Worm (Caenorhabditis elegans) whole organism, mixed stage, embryonic: Measurements from ENCODE around the gene F35C11.5.

Source experiments
- M03D4.4 ChIP-seq: sonication (generic microtip); optimal IDR thresholded peaks from 2 replicates; lab custom pipeline; 2017; ENCODE audit warnings: mild to moderate bottlenecking, missing genetic modification characterization, missing compliant biosample characterization
- bed-3 ChIP-seq: fragments of 200-800 bp; sonication (Bioruptor generic); optimal IDR thresholded peaks from 3 replicates; lab custom pipeline; 2018; ENCODE audit warnings: mild to moderate bottlenecking, missing genetic modification characterization, moderate library complexity, missing compliant biosample characterization
- blmp-1 ChIP-seq: fragments of 150-350 bp; optimal IDR thresholded peaks from 2 replicates; lab custom pipeline; 2014; ENCODE audit warnings: missing biosample characterization, missing genetic modification characterization
- ceh-39 ChIP-seq: fragments of 150-350 bp; optimal IDR thresholded peaks from 2 replicates; lab custom pipeline; 2014; ENCODE audit warnings: missing biosample characterization, missing genetic modification characterization
- ceh-43 ChIP-seq: fragments of 200-800 bp; sonication (Bioruptor generic); optimal IDR thresholded peaks from 2 replicates; lab custom pipeline; 2018; ENCODE audit warnings: mild to moderate bottlenecking, missing genetic modification characterization, moderate library complexity, missing compliant biosample characterization
- ceh-83 ChIP-seq: fragments of 200-800 bp; sonication (Bioruptor generic); optimal IDR thresholded peaks from 2 replicates; lab custom pipeline; 2018; ENCODE audit warnings: mild to moderate bottlenecking, missing genetic modification characterization, missing compliant biosample characterization
- ces-1 ChIP-seq: fragments of 150-350 bp; optimal IDR thresholded peaks from 2 replicates; lab custom pipeline; 2014; ENCODE audit warnings: missing biosample characterization, missing genetic modification reagents, missing genetic modification characterization
- drap-1 ChIP-seq: fragments of 200-800 bp; sonication (Bioruptor generic); optimal IDR thresholded peaks from 3 replicates; lab custom pipeline; 2018; ENCODE audit warnings: mild to moderate bottlenecking, missing genetic modification characterization, missing compliant biosample characterization
- elt-1 ChIP-seq: sonication (generic microtip); optimal IDR thresholded peaks from 2 replicates; lab custom pipeline; 2017; ENCODE audit warnings: missing genetic modification characterization, mild to moderate bottlenecking, missing compliant biosample characterization, antibody characterized with exemption, moderate library complexity, borderline replicate concordance; ENCODE audit not compliant: insufficient read depth
- elt-3 ChIP-seq: fragments of 150-350 bp; optimal IDR thresholded peaks from 2 replicates; lab custom pipeline; 2014; ENCODE audit warnings: missing biosample characterization, missing genetic modification characterization
- flh-1 ChIP-seq: fragments of 200-800 bp; sonication (Bioruptor generic); optimal IDR thresholded peaks from 2 replicates; lab custom pipeline; 2018; ENCODE audit warnings: mild to moderate bottlenecking, missing genetic modification characterization, moderate library complexity, missing compliant biosample characterization
- ham-2 ChIP-seq: fragments of 200-800 bp; sonication (Bioruptor generic); optimal IDR thresholded peaks from 2 replicates; lab custom pipeline; 2018; ENCODE audit warnings: mild to moderate bottlenecking, missing genetic modification characterization, missing compliant biosample characterization
- hlh-1 ChIP-seq: fragments of 150-350 bp; optimal IDR thresholded peaks from 2 replicates; lab custom pipeline; 2014; ENCODE audit warnings: missing biosample characterization, missing genetic modification reagents, missing genetic modification characterization
- lin-13 ChIP-seq: fragments of 150-350 bp; optimal IDR thresholded peaks from 2 replicates; lab custom pipeline; 2014; ENCODE audit warnings: missing biosample characterization, missing genetic modification characterization
- lin-32 ChIP-seq: fragments of 200-800 bp; sonication (Bioruptor generic); optimal IDR thresholded peaks from 2 replicates; lab custom pipeline; 2018; ENCODE audit warnings: mild to moderate bottlenecking, missing genetic modification characterization, missing compliant biosample characterization
- lsy-2 ChIP-seq: fragments of 150-350 bp; optimal IDR thresholded peaks from 2 replicates; lab custom pipeline; 2014; ENCODE audit warnings: missing biosample characterization, missing genetic modification characterization
- mab-5 ChIP-seq: fragments of 150-350 bp; optimal IDR thresholded peaks from 2 replicates; lab custom pipeline; 2014; ENCODE audit warnings: missing biosample characterization, missing genetic modification characterization
- mep-1 ChIP-seq: fragments of 150-350 bp; optimal IDR thresholded peaks from 2 replicates; lab custom pipeline; 2017; ENCODE audit warnings: missing biosample characterization, missing genetic modification reagents, missing genetic modification characterization, inconsistent platforms
- mls-2 ChIP-seq: sonication (generic microtip); optimal IDR thresholded peaks from 2 replicates; lab custom pipeline; 2016; ENCODE audit warnings: mild to moderate bottlenecking, missing genetic modification characterization, moderate library complexity, missing compliant biosample characterization
- nhr-12 ChIP-seq: fragments of 150-350 bp; optimal IDR thresholded peaks from 2 replicates; lab custom pipeline; 2014; ENCODE audit warnings: missing biosample characterization, missing genetic modification characterization
- nhr-2 ChIP-seq: fragments of 150-350 bp; optimal IDR thresholded peaks from 2 replicates; lab custom pipeline; 2014; ENCODE audit warnings: missing biosample characterization, missing genetic modification characterization
- nhr-237 ChIP-seq: fragments of 150-350 bp; optimal IDR thresholded peaks from 2 replicates; lab custom pipeline; 2014; ENCODE audit warnings: missing biosample characterization, missing genetic modification characterization
- pha-4 ChIP-seq: fragments of 150-350 bp; optimal IDR thresholded peaks from 2 replicates; lab custom pipeline; 2018; ENCODE audit warnings: missing biosample characterization, missing genetic modification reagents, missing genetic modification characterization
- sem-2 ChIP-seq: fragments of 200-800 bp; sonication (Bioruptor generic); optimal IDR thresholded peaks from 2 replicates; lab custom pipeline; 2018; ENCODE audit warnings: mild to moderate bottlenecking, missing genetic modification characterization, missing compliant biosample characterization
- snpc-4 ChIP-seq: fragments of 150-350 bp; optimal IDR thresholded peaks from 2 replicates; lab custom pipeline; 2014; ENCODE audit warnings: missing biosample characterization, missing genetic modification characterization
- sptf-1 ChIP-seq: sonication (generic microtip); optimal IDR thresholded peaks from 2 replicates; lab custom pipeline; 2017; ENCODE audit warnings: mild to moderate bottlenecking, missing genetic modification characterization, moderate library complexity, missing compliant biosample characterization
- tbx-8 ChIP-seq: fragments of 200-800 bp; sonication (Bioruptor generic); optimal IDR thresholded peaks from 2 replicates; lab custom pipeline; 2018; ENCODE audit warnings: mild to moderate bottlenecking, missing genetic modification characterization, moderate library complexity, missing compliant biosample characterization
- unc-120 ChIP-seq: sonication (generic microtip); optimal IDR thresholded peaks from 2 replicates; lab custom pipeline; 2017; ENCODE audit warnings: missing genetic modification characterization, missing compliant biosample characterization; ENCODE audit not compliant: poor library complexity, severe bottlenecking
- unc-39 ChIP-seq: fragments of 150-350 bp; optimal IDR thresholded peaks from 2 replicates; lab custom pipeline; 2014; ENCODE audit warnings: missing biosample characterization, missing genetic modification characterization
- unc-62 ChIP-seq: fragments of 150-350 bp; optimal IDR thresholded peaks from 2 replicates; lab custom pipeline; 2014; ENCODE audit warnings: missing biosample characterization, missing genetic modification reagents, missing genetic modification characterization
- zip-8 ChIP-seq: fragments of 150-350 bp; optimal IDR thresholded peaks from 2 replicates; lab custom pipeline; 2014; ENCODE audit warnings: missing biosample characterization, missing genetic modification characterization
- ztf-11 ChIP-seq: fragments of 150-350 bp; optimal IDR thresholded peaks from 2 replicates; lab custom pipeline; 2014; ENCODE audit warnings: missing biosample characterization, missing genetic modification characterization

The F35C11.5 gene

DNA sequence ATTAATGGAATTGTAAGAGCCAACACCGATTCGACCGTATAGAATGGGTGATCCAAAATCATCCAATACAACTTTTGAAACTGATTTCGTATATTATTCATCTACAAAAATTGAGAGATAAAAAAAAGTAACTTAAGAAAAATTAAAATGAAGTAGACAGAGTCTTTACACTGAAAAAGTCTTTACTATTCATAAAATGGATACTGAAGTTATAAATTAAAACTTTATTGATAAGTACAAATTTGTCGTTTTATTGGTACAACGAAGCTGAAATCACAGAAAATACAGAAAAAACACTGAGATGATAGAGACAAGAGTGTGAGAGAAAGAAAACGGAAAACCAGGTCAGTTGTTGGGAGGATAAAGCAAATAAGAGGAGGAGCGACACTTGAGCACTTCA lies 39.2 kb upstream of the F35C11.5 start, which contains the start of gene M110.10:
Gene M110.10 (minus strand): TSS at position 101 of the 400 bp plus-strand sequence.
- TF ChIP-seq drap-1 (GFP tag; lab: Kevin White, UChicago) (no peak), sptf-1 (tag; lab: Kevin White, UChicago) (no peak), bed-3 (GFP tag; lab: Kevin White, UChicago) (no peak), ham-2 (no peak), nhr-12 (tag; lab: Kevin White, UChicago) (no peak), snpc-4 (no peak), ces-1 (GFP tag; lab: Kevin White, UChicago) (no peak), lin-13 (tag; lab: Kevin White, UChicago) (no peak)

DNA sequence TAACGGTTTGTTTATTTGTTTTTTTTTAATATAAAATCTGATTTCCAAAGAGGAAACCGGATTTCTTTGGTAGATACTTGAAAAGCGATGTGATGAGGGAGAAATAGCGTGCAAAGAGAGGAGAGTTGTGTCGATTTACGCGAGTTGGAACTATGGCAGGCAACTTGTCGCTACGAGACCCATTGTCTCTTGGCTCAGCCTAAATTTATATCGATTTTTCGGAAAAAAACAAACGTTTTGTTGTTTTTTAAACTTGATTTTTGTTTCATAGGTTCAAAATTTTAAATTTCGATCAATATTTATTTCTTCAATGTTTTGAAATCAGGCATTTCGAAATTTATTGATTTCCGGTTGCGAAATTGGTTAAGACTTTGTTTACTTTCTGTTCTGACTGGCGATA lies 37.1 kb upstream of the F35C11.5 start, which contains the start of gene M110.3:
Gene M110.3 (minus strand): TSS at position 184 of the 400 bp plus-strand sequence.
- TF ChIP-seq ceh-39 (tag; lab: Kevin White, UChicago) (peak; percentile 40), lsy-2 (peak; percentile 26), ces-1 (GFP tag; lab: Kevin White, UChicago) (peak; percentile 77), zip-8 (tag; lab: Kevin White, UChicago) (no peak), unc-120 (tag; lab: Kevin White, UChicago) (peak; percentile 41), hlh-1 (tag; lab: Kevin White, UChicago) (peak; percentile 20), nhr-237 (tag; lab: Kevin White, UChicago) (peak; percentile 49), mep-1 (tag; lab: Kevin White, UChicago) (peak; percentile 72), snpc-4 (no peak), pha-4 (tag; lab: Kevin White, UChicago) (peak; percentile 22)
- TF ChIP-seq, all 35 proteins: peak for 8

DNA sequence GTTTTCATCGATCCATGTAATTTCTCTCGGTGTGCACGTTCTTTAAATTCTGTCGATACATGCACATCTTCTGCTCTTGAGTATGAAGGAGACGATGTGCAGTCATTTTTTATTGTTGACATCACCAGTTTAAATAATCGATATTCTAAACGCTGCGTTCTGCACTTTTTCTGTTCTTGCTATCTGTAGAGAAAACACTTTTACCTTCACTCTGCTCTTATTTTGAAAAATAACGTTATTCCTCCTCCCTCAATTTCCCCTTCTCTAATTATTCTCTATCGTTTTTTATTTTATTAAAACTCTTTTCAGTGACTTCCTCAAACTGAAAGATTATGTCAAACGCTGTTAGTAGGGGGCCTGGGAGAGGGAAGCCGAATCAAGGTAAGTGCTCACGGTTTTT lies 36.6 kb upstream of the F35C11.5 start, which contains the start of gene ifg-1:
Gene ifg-1 (plus strand): TSS at position 301 of the 400 bp plus-strand sequence.
- TF ChIP-seq ceh-39 (tag; lab: Kevin White, UChicago) (no peak), pha-4 (tag; lab: Kevin White, UChicago) (no peak), mls-2 (tag; lab: Kevin White, UChicago) (no peak), snpc-4 (no peak), M03D4.4 (no peak), bed-3 (GFP tag; lab: Kevin White, UChicago) (no peak), drap-1 (GFP tag; lab: Kevin White, UChicago) (no peak), nhr-237 (tag; lab: Kevin White, UChicago) (no peak), ceh-43 (GFP tag; lab: Kevin White, UChicago) (no peak), lin-32 (GFP tag; lab: Kevin White, UChicago) (no peak), elt-3 (no peak), lin-13 (tag; lab: Kevin White, UChicago) (no peak), tbx-8 (GFP tag; lab: Kevin White, UChicago) (no peak), ztf-11 (tag; lab: Kevin White, UChicago) (no peak), zip-8 (tag; lab: Kevin White, UChicago) (no peak)
- TF ChIP-seq, all 35 proteins: peak for 0

DNA sequence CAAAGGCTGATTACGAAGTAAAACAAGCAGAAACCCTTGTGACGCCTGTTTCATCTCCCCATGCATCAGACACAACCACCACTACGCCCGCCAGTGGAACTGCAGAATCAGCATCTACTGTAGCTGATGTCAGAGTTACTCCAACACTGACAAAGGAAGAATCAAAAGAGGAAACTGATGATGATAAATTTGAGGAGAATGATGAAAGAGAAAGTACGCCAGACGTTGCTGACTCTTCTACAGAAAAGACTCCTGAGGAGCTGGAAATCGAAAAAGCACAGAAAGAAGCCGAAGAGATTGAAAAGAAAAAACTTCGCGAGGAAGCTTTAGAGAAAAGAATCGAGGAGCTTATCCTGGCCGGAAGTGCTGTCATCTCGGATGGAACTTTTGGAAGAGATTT lies 35.3 kb upstream of the F35C11.5 start:
- TF ChIP-seq ceh-43 (GFP tag; lab: Kevin White, UChicago) (no peak), bed-3 (GFP tag; lab: Kevin White, UChicago) (no peak), snpc-4 (no peak), M03D4.4 (no peak)

DNA sequence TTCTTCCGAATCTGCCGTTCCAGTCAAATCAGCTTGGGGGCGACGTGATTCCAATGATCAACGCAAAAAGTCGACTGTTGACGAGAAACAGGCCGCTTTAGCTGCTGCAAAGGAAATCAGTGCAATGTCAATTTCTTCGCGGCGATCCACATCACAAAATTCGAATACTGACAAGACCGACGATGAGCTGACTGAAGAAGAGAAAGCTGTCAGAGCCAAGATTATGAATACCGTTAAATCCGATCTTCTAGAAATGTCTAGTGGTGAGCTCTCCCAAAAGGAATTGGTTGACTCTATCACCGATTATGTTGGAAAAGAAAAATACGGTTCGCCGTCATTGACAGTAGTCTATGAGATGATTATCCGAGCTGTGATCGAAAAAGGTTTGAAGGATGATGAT lies 33.3 kb upstream of the F35C11.5 start:
- TF ChIP-seq pha-4 (tag; lab: Kevin White, UChicago) (no peak), drap-1 (GFP tag; lab: Kevin White, UChicago) (no peak), mab-5 (tag; lab: Kevin White, UChicago) (no peak), nhr-237 (tag; lab: Kevin White, UChicago) (no peak), elt-3 (no peak), mep-1 (tag; lab: Kevin White, UChicago) (no peak), lin-13 (tag; lab: Kevin White, UChicago) (no peak), sem-2 (GFP tag; lab: Kevin White, UChicago) (no peak), elt-1 (tag; lab: Kevin White, UChicago) (no peak), tbx-8 (GFP tag; lab: Kevin White, UChicago) (no peak)

DNA sequence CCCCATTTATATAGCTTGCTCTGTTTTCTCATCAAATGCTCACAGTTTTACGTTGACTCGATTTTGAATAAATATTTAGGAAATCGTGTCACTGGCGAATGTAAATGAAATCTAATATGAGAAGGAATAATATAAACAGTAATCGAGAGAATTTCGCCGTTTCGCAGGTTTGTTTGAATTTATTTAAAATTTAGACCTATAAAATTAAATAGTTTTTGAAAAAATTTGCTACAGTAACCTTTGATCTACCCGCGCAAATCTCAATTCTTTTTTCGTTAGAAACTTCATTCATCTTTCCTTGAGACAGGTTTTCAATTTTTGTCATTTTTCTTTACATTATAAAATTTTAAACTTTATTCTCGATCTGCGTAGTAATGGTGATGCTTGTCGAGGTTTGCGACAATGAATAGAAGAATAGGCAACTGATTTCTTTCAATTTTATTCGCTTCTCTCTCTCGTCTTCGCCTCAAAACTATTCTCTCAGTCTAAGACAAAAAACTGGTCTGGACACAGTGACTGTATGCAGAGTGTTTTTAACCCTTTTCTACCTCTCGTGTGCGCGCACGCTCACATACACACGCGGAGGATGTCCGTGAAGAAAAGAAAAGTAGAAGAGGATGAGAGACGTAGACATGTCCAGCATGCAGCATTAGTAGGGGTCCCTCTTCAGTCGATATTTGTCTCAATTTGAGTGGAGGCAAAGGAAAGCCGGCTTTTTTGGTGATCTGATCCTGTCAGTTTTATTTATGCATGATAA lies 31.1 kb upstream of the F35C11.5 start, which contains the start of gene dab-1:
Gene dab-1 (plus strand): TSS at position 78 of the 757 bp plus-strand sequence.
- TF ChIP-seq mep-1 (tag; lab: Kevin White, UChicago) (peak; percentile 38), zip-8 (tag; lab: Kevin White, UChicago) (no peak), ces-1 (GFP tag; lab: Kevin White, UChicago) (no peak), hlh-1 (tag; lab: Kevin White, UChicago) (no peak), ceh-83 (no peak), ztf-11 (tag; lab: Kevin White, UChicago) (no peak), sem-2 (GFP tag; lab: Kevin White, UChicago) (peak; percentile 45), blmp-1 (no peak), nhr-12 (tag; lab: Kevin White, UChicago) (no peak), lsy-2 (no peak), ham-2 (peak; percentile 41), unc-39 (no peak), snpc-4 (no peak), flh-1 (no peak), tbx-8 (GFP tag; lab: Kevin White, UChicago) (no peak), drap-1 (GFP tag; lab: Kevin White, UChicago) (peak; percentile 8), M03D4.4 (no peak), unc-62 (GFP tag; lab: Kevin White, UChicago) (no peak), nhr-2 (tag; lab: Kevin White, UChicago) (peak; percentile 42), nhr-237 (tag; lab: Kevin White, UChicago) (peak; percentile 18), bed-3 (GFP tag; lab: Kevin White, UChicago) (no peak), unc-120 (tag; lab: Kevin White, UChicago) (no peak), sptf-1 (tag; lab: Kevin White, UChicago) (peak; percentile 49), elt-3 (no peak)
